Worm (Caenorhabditis elegans): ENCODE measurements around the gene lgg-1.

DNA sequence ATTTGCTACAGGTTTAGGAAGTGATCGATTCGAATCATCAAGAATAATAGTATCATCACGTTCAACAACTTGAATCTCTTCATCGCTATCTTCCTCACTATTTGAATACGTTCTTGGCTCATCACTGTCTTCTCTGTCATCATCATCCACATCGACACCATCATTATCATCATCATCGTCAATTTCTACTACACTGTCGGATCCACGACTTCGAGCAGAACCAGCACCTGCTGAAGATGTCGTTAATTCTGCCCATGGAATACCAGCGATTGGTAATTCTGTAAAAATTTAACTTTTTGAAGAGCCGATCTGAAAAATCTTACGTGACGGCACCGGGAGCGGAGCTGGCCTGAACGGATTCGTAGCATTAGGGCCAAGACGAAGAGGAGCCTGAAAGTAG, 2.4 kb upstream of the lgg-1 start:
- no peak for TF ChIP-seq flt-1 (GFP tag; IDR thresholded peaks at IDR 0.05)
- no peak for TF ChIP-seq cog-1 (tag; optimal IDR thresholded peaks at IDR 0.05)
- no peak for TF ChIP-seq klf-2 (GFP tag; conservative IDR thresholded peaks at IDR 0.05)
- TF ChIP-seq ztf-29 (GFP tag; IDR thresholded peaks at IDR 0.05): no peak
- no peak for TF ChIP-seq tab-1 (GFP tag; IDR thresholded peaks at IDR 0.05)
- TF ChIP-seq ref-1 (GFP tag; conservative IDR thresholded peaks at IDR 0.05): no peak

All from whole organism, midembryonic.